Fruit fly (Drosophila melanogaster) whole organism, adult: ENCODE results near the gene bru3.
A peak's percentile ranks its signal among the peaks of the same experiment; 100 is the strongest.

ENCODE experiments used
- CG11617 ChIP-seq: fragments of 200-800 bp; sonication (Bioruptor generic); optimal IDR thresholded peaks from 2 replicates; lab custom pipeline; 2017; ENCODE audit warnings: mild to moderate bottlenecking, missing biosample characterization, missing genetic modification reagents, missing genetic modification characterization
- CG12768 ChIP-seq: fragments of 200-800 bp; sonication (Bioruptor generic); optimal IDR thresholded peaks from 2 replicates; lab custom pipeline; 2017; ENCODE audit warnings: missing biosample characterization, missing genetic modification characterization, mild to moderate bottlenecking, moderate library complexity, missing genetic modification reagents
- CG14711 ChIP-seq: fragments of 200-800 bp; sonication (Bioruptor generic); optimal IDR thresholded peaks from 2 replicates; lab custom pipeline; 2018; ENCODE audit warnings: missing biosample characterization, mild to moderate bottlenecking, missing genetic modification characterization, moderate library complexity
- CG1620 ChIP-seq: fragments of 200-800 bp; sonication (Bioruptor generic); optimal IDR thresholded peaks from 2 replicates; lab custom pipeline; 2016; ENCODE audit warnings: missing biosample characterization, missing genetic modification characterization
- CG33017 ChIP-seq: fragments of 200-800 bp; sonication (Bioruptor generic); optimal IDR thresholded peaks from 2 replicates; lab custom pipeline; 2018; ENCODE audit warnings: missing biosample characterization, mild to moderate bottlenecking, missing genetic modification characterization, moderate library complexity
- CG5204 ChIP-seq: fragments of 200-800 bp; sonication (Bioruptor generic); optimal IDR thresholded peaks from 2 replicates; lab custom pipeline; 2016; ENCODE audit warnings: missing biosample characterization, missing genetic modification characterization
- CG7045 ChIP-seq: fragments of 200-800 bp; sonication (Bioruptor generic); optimal IDR thresholded peaks from 2 replicates; lab custom pipeline; 2017; ENCODE audit warnings: missing biosample characterization, mild to moderate bottlenecking, missing genetic modification characterization
- CG7101 ChIP-seq: fragments of 200-800 bp; sonication (Bioruptor generic); optimal IDR thresholded peaks from 2 replicates; lab custom pipeline; 2018; ENCODE audit warnings: missing biosample characterization, mild to moderate bottlenecking, missing genetic modification characterization, moderate library complexity
- Clk ChIP-seq: fragments of 200-800 bp; sonication (Bioruptor generic); optimal IDR thresholded peaks from 2 replicates; lab custom pipeline; 2017; ENCODE audit warnings: missing biosample characterization, missing genetic modification characterization
- Crg-1 ChIP-seq: fragments of 200-800 bp; sonication (Bioruptor generic); optimal IDR thresholded peaks from 2 replicates; lab custom pipeline; 2016; ENCODE audit warnings: missing biosample characterization, missing genetic modification characterization
- Hr96 ChIP-seq: fragments of 200-800 bp; sonication (Bioruptor generic); optimal IDR thresholded peaks from 2 replicates; lab custom pipeline; 2016; ENCODE audit warnings: missing biosample characterization, missing genetic modification characterization
- Mnt ChIP-seq: fragments of 200-800 bp; sonication (Bioruptor generic); optimal IDR thresholded peaks from 2 replicates; lab custom pipeline; 2016; ENCODE audit warnings: missing biosample characterization, mild to moderate bottlenecking, missing genetic modification characterization
- bab1 ChIP-seq: fragments of 200-800 bp; sonication (Bioruptor generic); optimal IDR thresholded peaks from 3 replicates; lab custom pipeline; 2019; ENCODE audit warnings: missing biosample characterization, mild to moderate bottlenecking, missing genetic modification characterization, moderate library complexity
- cic ChIP-seq: fragments of 200-800 bp; sonication (Bioruptor generic); optimal IDR thresholded peaks from 2 replicates; lab custom pipeline; 2017; ENCODE audit warnings: missing biosample characterization, mild to moderate bottlenecking, missing genetic modification characterization, moderate library complexity
- cnc ChIP-seq, 2 experiments: fragments of >200 bp; optimal IDR thresholded peaks; 2 replicates each; lab custom pipeline; 2017
- kay ChIP-seq: fragments of 200-800 bp; sonication (Bioruptor generic); peaks from one replicate; lab custom pipeline; 2016; ENCODE audit warnings: missing biosample characterization, missing genetic modification characterization, borderline replicate concordance
- ovo ChIP-seq: fragments of 200-800 bp; sonication (Bioruptor generic); optimal IDR thresholded peaks from 2 replicates; lab custom pipeline; 2016; ENCODE audit warnings: missing biosample characterization, missing genetic modification characterization
- pad ChIP-seq: fragments of 200-800 bp; sonication (Bioruptor generic); optimal IDR thresholded peaks from 3 replicates; lab custom pipeline; 2017; ENCODE audit warnings: missing biosample characterization, missing genetic modification characterization, mild to moderate bottlenecking, moderate library complexity, missing genetic modification reagents
- tj ChIP-seq: fragments of 200-800 bp; sonication (Bioruptor generic); optimal IDR thresholded peaks from 3 replicates; lab custom pipeline; 2017; ENCODE audit warnings: missing biosample characterization, mild to moderate bottlenecking, missing genetic modification characterization, moderate library complexity
- toe ChIP-seq: fragments of 200-800 bp; sonication (Bioruptor generic); optimal IDR thresholded peaks from 2 replicates; lab custom pipeline; 2016; ENCODE audit warnings: missing biosample characterization, missing genetic modification characterization

bru3 gene

dm6 chr3L:13645299-13645698 lies 157.9 kb downstream of the bru3 start:
- TF ChIP-seq cnc (optimal IDR thresholded peaks at IDR 0.05; lab: Kevin White, UChicago) (no peak), CG1620 (GFP tag; lab: Kevin White, UChicago) (no peak), Crg-1 (no peak), toe (GFP tag; lab: Kevin White, UChicago) (no peak), Mnt (GFP tag; lab: Kevin White, UChicago) (no peak), CG33017 (no peak), tj (GFP tag; lab: Kevin White, UChicago) (no peak), kay (GFP tag; lab: Kevin White, UChicago) (no peak), ovo (GFP tag; lab: Kevin White, UChicago) (no peak), cic (GFP tag; lab: Kevin White, UChicago) (no peak), CG11617 (GFP tag; lab: Kevin White, UChicago) (no peak), CG7101 (tag; lab: Kevin White, UChicago) (no peak), CG7045 (no peak), bab1 (GFP tag; lab: Kevin White, UChicago) (no peak), CG12768 (GFP tag; lab: Kevin White, UChicago) (no peak)

dm6 chr3L:13622780-13623179 lies 180.4 kb downstream of the bru3 start:
- TF ChIP-seq CG14711 (tag; lab: Kevin White, UChicago), result no peak

DNA sequence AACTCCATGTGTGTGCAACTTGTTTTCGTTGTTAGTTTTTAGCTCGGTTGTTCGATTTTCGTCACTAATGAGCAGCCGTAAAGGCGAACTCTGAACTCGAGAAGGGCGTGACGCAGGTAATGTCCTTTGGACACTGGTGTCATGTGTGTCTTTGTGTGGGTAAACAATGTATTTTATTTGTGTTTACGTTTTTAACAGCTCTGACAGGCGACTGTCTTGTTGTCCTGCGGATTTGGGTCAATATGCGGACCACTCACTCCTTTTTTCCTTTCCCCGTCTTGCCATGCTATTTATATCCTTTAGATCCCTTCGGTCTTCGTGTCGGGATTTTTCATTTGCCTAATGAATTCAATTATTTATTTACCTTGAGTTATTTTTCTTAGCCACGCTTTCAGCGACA lies 188.1 kb downstream of the bru3 start:
- TF ChIP-seq CG5204 (GFP tag; lab: Kevin White, UChicago) (no peak), pad (no peak), CG7101 (tag; lab: Kevin White, UChicago) (no peak), CG12768 (GFP tag; lab: Kevin White, UChicago) (no peak), kay (GFP tag; lab: Kevin White, UChicago) (no peak), CG14711 (tag; lab: Kevin White, UChicago) (no peak), CG11617 (GFP tag; lab: Kevin White, UChicago) (no peak), CG7045 (no peak), ovo (GFP tag; lab: Kevin White, UChicago) (no peak), Crg-1 (no peak), CG1620 (GFP tag; lab: Kevin White, UChicago) (no peak), Hr96 (GFP tag; lab: Kevin White, UChicago) (no peak), tj (GFP tag; lab: Kevin White, UChicago) (no peak), CG33017 (no peak), Mnt (GFP tag; lab: Kevin White, UChicago) (no peak)

DNA sequence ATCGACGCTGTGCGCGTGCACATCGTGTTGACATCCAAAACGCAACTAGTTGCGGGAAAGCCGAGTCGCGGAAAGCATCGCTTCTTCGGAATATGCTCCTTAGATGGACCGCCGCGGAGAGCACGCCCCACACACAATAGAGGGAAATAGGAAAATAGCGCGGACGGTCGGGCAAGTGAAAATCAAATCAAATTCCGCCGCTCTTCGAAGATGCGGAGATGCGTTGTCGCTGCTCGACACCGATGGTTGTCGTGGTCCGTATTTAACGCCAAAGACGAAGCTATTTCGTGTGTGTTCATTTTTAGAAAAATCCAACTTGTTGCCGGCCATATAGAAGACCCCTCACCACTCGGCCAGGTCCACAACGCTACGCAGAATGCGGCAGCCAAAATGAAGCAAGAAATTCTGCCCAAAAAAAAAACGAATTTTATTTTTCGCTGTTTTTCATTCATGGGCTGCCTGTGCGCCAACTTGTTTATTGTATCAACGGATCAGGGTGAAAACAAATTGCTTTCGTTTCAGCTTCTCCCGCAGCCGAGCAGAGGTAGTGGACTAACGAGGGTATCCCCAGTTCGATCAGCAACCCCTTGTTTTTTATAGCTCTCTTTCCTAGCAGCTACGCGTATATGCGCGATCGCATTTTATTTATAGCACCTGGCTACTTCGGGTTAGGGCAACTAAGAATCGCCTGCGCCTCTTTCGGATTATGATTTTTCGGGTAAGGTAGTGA lies 283.5 kb downstream of the bru3 start, which contains the start of gene CG10710:
Gene CG10710 (minus strand): TSS at position 51 of the 730 bp plus-strand sequence.
- TF ChIP-seq cnc (optimal IDR thresholded peaks at IDR 0.05; lab: Kevin White, UChicago) (no peak), CG11617 (GFP tag; lab: Kevin White, UChicago) (no peak), toe (GFP tag; lab: Kevin White, UChicago) (no peak), kay (GFP tag; lab: Kevin White, UChicago) (no peak), tj (GFP tag; lab: Kevin White, UChicago) (no peak), CG7101 (tag; lab: Kevin White, UChicago) (no peak), CG14711 (tag; lab: Kevin White, UChicago) (no peak), Crg-1 (no peak), CG12768 (GFP tag; lab: Kevin White, UChicago) (no peak), CG5204 (GFP tag; lab: Kevin White, UChicago) (no peak)

dm6 chr3L:13513112-13513538 lies 290.1 kb downstream of the bru3 start, which contains the start of the genes Vps36 and Liprin-beta:
Vps36 (minus strand) TSS chr3L:13513112.
Liprin-beta (plus strand) TSS chr3L:13513254.
- peak; percentile 49 for TF ChIP-seq Clk
- TF ChIP-seq CG14711 (tag; lab: Kevin White, UChicago), result peak; percentile 78
- no peak for TF ChIP-seq cnc (optimal IDR thresholded peaks at IDR 0.05; lab: Kevin White, UChicago)
- TF ChIP-seq Crg-1, result peak; percentile 83
- peak; percentile 91 for TF ChIP-seq CG5204 (GFP tag; lab: Kevin White, UChicago)
- peak; percentile 88 for TF ChIP-seq CG1620 (GFP tag; lab: Kevin White, UChicago)
- TF ChIP-seq Hr96 (GFP tag; lab: Kevin White, UChicago), result peak; percentile 92
- peak; percentile 78 for TF ChIP-seq CG12768 (GFP tag; lab: Kevin White, UChicago)
- TF ChIP-seq kay (GFP tag; lab: Kevin White, UChicago), result no peak
- TF ChIP-seq bab1 (GFP tag; lab: Kevin White, UChicago), result peak; percentile 73
- no peak for TF ChIP-seq tj (GFP tag; lab: Kevin White, UChicago)
- TF ChIP-seq CG33017, result peak; percentile 74
- peak; percentile 94 for TF ChIP-seq toe (GFP tag; lab: Kevin White, UChicago)
- peak; percentile 80 for TF ChIP-seq CG7045
- peak; percentile 85 for TF ChIP-seq CG7101 (tag; lab: Kevin White, UChicago)
- peak; percentile 71 for TF ChIP-seq Mnt (GFP tag; lab: Kevin White, UChicago)
- TF ChIP-seq ovo (GFP tag; lab: Kevin White, UChicago), result peak; percentile 71
- TF ChIP-seq cic (GFP tag; lab: Kevin White, UChicago), result no peak
- TF ChIP-seq CG11617 (GFP tag; lab: Kevin White, UChicago), result peak; percentile 75
- peak; percentile 52 for TF ChIP-seq pad

dm6 chr3L:13503631-13504030 lies 299.6 kb downstream of the bru3 start:
- TF ChIP-seq Crg-1 (no peak), pad (no peak), cnc (optimal IDR thresholded peaks at IDR 0.05; lab: Kevin White, UChicago) (no peak), Clk (no peak), CG33017 (no peak), CG12768 (GFP tag; lab: Kevin White, UChicago) (no peak), CG14711 (tag; lab: Kevin White, UChicago) (no peak), CG11617 (GFP tag; lab: Kevin White, UChicago) (no peak)
